Worm (Caenorhabditis elegans) whole organism, mixed stage, embryonic: ENCODE results near the gene srw-19.
"Not testable (repeated sequence)": the region's sequence is repeated elsewhere in the genome, so short reads cannot be mapped to it uniquely, and the experiment has no call there.

Source experiments
- blmp-1 ChIP-seq: fragments of 150-350 bp; optimal IDR thresholded peaks from 2 replicates; lab custom pipeline; 2014; ENCODE audit warnings: missing biosample characterization, missing genetic modification characterization
- cnd-1 ChIP-seq: fragments of 200-800 bp; sonication (Bioruptor generic); optimal IDR thresholded peaks from 2 replicates; lab custom pipeline; 2018; ENCODE audit warnings: mild to moderate bottlenecking, missing genetic modification characterization, missing compliant biosample characterization
- elt-3 ChIP-seq: fragments of 150-350 bp; optimal IDR thresholded peaks from 2 replicates; lab custom pipeline; 2014; ENCODE audit warnings: missing biosample characterization, missing genetic modification characterization
- lin-13 ChIP-seq: fragments of 150-350 bp; optimal IDR thresholded peaks from 2 replicates; lab custom pipeline; 2014; ENCODE audit warnings: missing biosample characterization, missing genetic modification characterization
- mab-5 ChIP-seq: fragments of 150-350 bp; optimal IDR thresholded peaks from 2 replicates; lab custom pipeline; 2014; ENCODE audit warnings: missing biosample characterization, missing genetic modification characterization
- nhr-12 ChIP-seq: fragments of 150-350 bp; optimal IDR thresholded peaks from 2 replicates; lab custom pipeline; 2014; ENCODE audit warnings: missing biosample characterization, missing genetic modification characterization
- nhr-237 ChIP-seq: fragments of 150-350 bp; optimal IDR thresholded peaks from 2 replicates; lab custom pipeline; 2014; ENCODE audit warnings: missing biosample characterization, missing genetic modification characterization
- sem-2 ChIP-seq: fragments of 200-800 bp; sonication (Bioruptor generic); optimal IDR thresholded peaks from 2 replicates; lab custom pipeline; 2018; ENCODE audit warnings: mild to moderate bottlenecking, missing genetic modification characterization, missing compliant biosample characterization
- unc-39 ChIP-seq: fragments of 150-350 bp; optimal IDR thresholded peaks from 2 replicates; lab custom pipeline; 2014; ENCODE audit warnings: missing biosample characterization, missing genetic modification characterization

DNA sequence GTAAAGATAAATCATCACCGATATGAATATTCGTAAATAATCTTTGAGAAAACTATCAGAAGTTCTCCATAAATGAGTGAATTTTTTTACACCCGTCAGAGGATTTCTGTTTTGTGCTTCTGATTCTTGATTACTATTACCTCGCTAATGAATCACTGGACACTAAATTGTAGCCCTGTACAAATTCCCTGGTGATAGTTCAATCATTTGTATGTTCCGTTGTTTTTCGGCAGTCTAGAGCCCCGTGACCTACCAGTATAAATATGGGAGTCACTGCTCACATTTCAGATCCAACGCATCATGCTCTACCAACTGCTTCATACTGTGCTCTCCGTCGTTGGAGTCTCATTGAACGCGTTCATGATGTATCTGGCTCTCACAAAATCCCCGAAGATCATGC lies 30.9 kb downstream of the srw-19 start, which contains the start of gene srd-28:
- TF ChIP-seq blmp-1 (tag; lab: Kevin White, UChicago); lin-13; unc-39 (tag; lab: Kevin White, UChicago); elt-3 (tag; lab: Kevin White, UChicago); nhr-237 (tag; lab: Kevin White, UChicago); cnd-1 (tag; lab: Kevin White, UChicago); nhr-12 (tag; lab: Kevin White, UChicago); mab-5 (tag; lab: Kevin White, UChicago); sem-2: not testable (repeated sequence)
